Worm (Caenorhabditis elegans): ENCODE data around the gene tbx-38.

DNA sequence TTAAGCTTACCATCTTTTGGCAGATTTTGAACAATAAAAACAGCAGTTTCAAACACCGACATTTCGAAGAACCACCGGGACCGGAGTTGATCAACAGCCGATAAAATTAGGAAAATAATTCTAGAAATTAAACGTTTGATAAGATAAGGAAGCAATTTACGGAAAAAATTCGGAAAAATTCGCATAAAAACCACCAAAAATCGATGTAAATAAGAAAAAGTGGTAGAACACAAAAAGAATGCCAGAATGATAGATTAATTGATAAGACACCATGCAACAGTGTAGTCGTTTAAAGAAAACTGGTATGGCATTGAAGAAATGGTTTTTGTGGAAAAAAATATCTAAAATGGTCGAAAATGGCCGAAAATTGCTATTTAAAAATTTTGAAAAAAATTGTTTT, 36.5 kb upstream of the tbx-38 start, which contains the start of gene maa-1:
- TF ChIP-seq klf-2 (GFP tag; conservative IDR thresholded peaks at IDR 0.05) (no peak), tab-1 (GFP tag; IDR thresholded peaks at IDR 0.05) (no peak), flt-1 (GFP tag; IDR thresholded peaks at IDR 0.05) (no peak), T22C8.4 (GFP tag; IDR thresholded peaks at IDR 0.05) (no peak), ref-1 (GFP tag; conservative IDR thresholded peaks at IDR 0.05) (no peak), med-1 (GFP tag; optimal IDR thresholded peaks at IDR 0.05; ENCODE audit: insufficient read depth) (no peak)
